Fruit fly (Drosophila melanogaster): Measurements from ENCODE around the gene CG16700.

The CG16700 gene

dm6 chrX:17142940-17143534 is 51.4 kb downstream of the CG16700 start, which contains the start of the genes mei-217 and mei-218 (continued):
- TF ChIP-seq nau (GFP tag; optimal IDR thresholded peaks at IDR 0.05) (no peak), E2f2 (GFP tag; IDR thresholded peaks at IDR 0.05) (peak; percentile 41), Side (GFP tag; optimal IDR thresholded peaks at IDR 0.05) (no peak), tup (GFP tag; optimal IDR thresholded peaks at IDR 0.05) (no peak), Ets65A (GFP tag) (peak; percentile 50), Myb (GFP tag; optimal IDR thresholded peaks at IDR 0.05) (peak; percentile 1), CG17612 (GFP tag; IDR thresholded peaks at IDR 0.05) (no peak), Opbp (GFP tag; IDR thresholded peaks at IDR 0.05; ENCODE audit: partially characterized antibody) (peak; percentile 26; the same call in 1 of the 3 replicates), CG17568 (GFP tag; optimal IDR thresholded peaks at IDR 0.05) (no peak), Bgb (GFP tag; IDR thresholded peaks at IDR 0.05; ENCODE audit: partially characterized antibody) (peak; percentile 60), wdn (GFP tag; IDR thresholded peaks at IDR 0.05) (no peak), Xrp1 (GFP tag; IDR thresholded peaks at IDR 0.05) (peak; percentile 35; the same call in 1 of the 2 replicates), Hr51 (GFP tag; optimal IDR thresholded peaks at IDR 0.05) (no peak), BEAF-32 (GFP tag; optimal IDR thresholded peaks at IDR 0.05) (peak; percentile 84), mam (GFP tag; optimal IDR thresholded peaks at IDR 0.05) (peak; percentile 8), CG11504 (tag; optimal IDR thresholded peaks at IDR 0.05) (no peak), pho (GFP tag; optimal IDR thresholded peaks at IDR 0.05) (no peak), cg (GFP tag; optimal IDR thresholded peaks at IDR 0.05) (no peak), Lhr (GFP tag; optimal IDR thresholded peaks at IDR 0.05) (no peak), CG12659 (GFP tag; optimal IDR thresholded peaks at IDR 0.05) (peak; percentile 52), vfl (GFP tag; optimal IDR thresholded peaks at IDR 0.05) (no peak), CG30020 (tag; optimal IDR thresholded peaks at IDR 0.05) (peak; percentile 46), Adf1 (GFP tag; IDR thresholded peaks at IDR 0.05) (no peak), CG15514 (GFP tag; optimal IDR thresholded peaks at IDR 0.05) (no peak), dimm (GFP tag; IDR thresholded peaks at IDR 0.05) (no peak), YL-1 (GFP tag; optimal IDR thresholded peaks at IDR 0.05) (peak; percentile 39), mld (GFP tag; IDR thresholded peaks at IDR 0.05; ENCODE audit: partially characterized antibody) (no peak), BtbVII (GFP tag; optimal IDR thresholded peaks at IDR 0.05) (no peak), gro (GFP tag; optimal IDR thresholded peaks at IDR 0.05) (no peak), CG4360 (GFP tag; IDR thresholded peaks at IDR 0.05) (no peak), abd-A (tag; optimal IDR thresholded peaks at IDR 0.05) (no peak), CG34422 (GFP tag; IDR thresholded peaks at IDR 0.05) (0 out of 3 replicates have a peak, but pooled peaks have one; percentile 11), Rfx (GFP tag; IDR thresholded peaks at IDR 0.05) (0 out of 2 replicates have a peak, but pooled peaks have one; percentile 36), bab2 (GFP tag; optimal IDR thresholded peaks at IDR 0.05) (peak; percentile 4), CG2120 (GFP tag; optimal IDR thresholded peaks at IDR 0.05) (peak; percentile 26), Doc3 (GFP tag; IDR thresholded peaks at IDR 0.05; ENCODE audit: partially characterized antibody) (peak; percentile 66; the same call in 1 of the 3 replicates), CG18011 (GFP tag; optimal IDR thresholded peaks at IDR 0.05) (no peak), bigmax (GFP tag; optimal IDR thresholded peaks at IDR 0.05) (peak; percentile 71), hb (GFP tag; IDR thresholded peaks at IDR 0.05; ENCODE audit: partially characterized antibody) (peak; percentile 56; the same call in 1 of the 3 replicates), Scr (GFP tag; IDR thresholded peaks at IDR 0.05; ENCODE audit: partially characterized antibody) (peak; percentile 79), HLH3B (GFP tag; IDR thresholded peaks at IDR 0.05) (no peak), Ets97D (GFP tag; optimal IDR thresholded peaks at IDR 0.05) (peak; percentile 42), sens (GFP tag) (peak; percentile 84), tx (GFP tag; optimal IDR thresholded peaks at IDR 0.05) (no peak), lilli (GFP tag; optimal IDR thresholded peaks at IDR 0.05) (peak; percentile 32), her (GFP tag; optimal IDR thresholded peaks at IDR 0.05) (no peak), NC2β (GFP tag; optimal IDR thresholded peaks at IDR 0.05) (no peak), sc (optimal IDR thresholded peaks at IDR 0.05) (no peak), sc (GFP tag; optimal IDR thresholded peaks at IDR 0.05) (no peak), bcd (GFP tag; optimal IDR thresholded peaks at IDR 0.05) (no peak)
